Fruit fly (Drosophila melanogaster) ovary, adult (tissue): ENCODE measurements around the gene CG32295.

Experiments used
- CG17801 ChIP-seq: fragments of 200-800 bp; optimal IDR thresholded peaks from 2 replicates; lab custom pipeline; 2019; ENCODE audit warnings: missing biosample characterization, mild to moderate bottlenecking, missing genetic modification characterization, moderate library complexity; ENCODE audit not compliant: partially characterized antibody

CG32295 gene

dm6 chr3L:2480470-2480869 lies 46.3 kb downstream of the CG32295 start:
- no peak for TF ChIP-seq CG17801 (GFP tag; lab: Kevin White, UChicago)

dm6 chr3L:2479250-2479649 lies 47.5 kb downstream of the CG32295 start:
- TF ChIP-seq CG17801 (GFP tag; lab: Kevin White, UChicago): peak; percentile 13

- peak; percentile 5 for TF ChIP-seq CG17801 (GFP tag; lab: Kevin White, UChicago)
Measured at dm6 chr3L:2478349-2478959, 48.3 kb downstream of the CG32295 start, which contains the start of gene Cyp4d20. TSS of gene Cyp4d20 (minus strand) at chr3L:2478448.

- TF ChIP-seq CG17801 (GFP tag; lab: Kevin White, UChicago): no peak
Measured at dm6 chr3L:2476941-2477340, 49.8 kb downstream of the CG32295 start.
